Worm (Caenorhabditis elegans) whole organism, L4 larva: ENCODE data around the gene zip-11.
"Not testable (repeated sequence)": the region's sequence is repeated elsewhere in the genome, so short reads cannot be mapped to it uniquely, and the experiment has no call there.

ENCODE experiments used
- D1046.2 ChIP-seq: fragments of 200-800 bp; sonication (Bioruptor generic); IDR thresholded peaks from 2 replicates; pipeline ENCODE4 v1.3.6; 2022; ENCODE audit warnings: missing genetic modification characterization, missing compliant biosample characterization
- F10B5.3 ChIP-seq: sonication (generic microtip); optimal IDR thresholded peaks from 2 replicates; lab custom pipeline; 2016; ENCODE audit warnings: mild to moderate bottlenecking, missing genetic modification characterization, missing compliant biosample characterization
- F37D6.2 ChIP-seq: sonication (generic microtip); optimal IDR thresholded peaks from 2 replicates; lab custom pipeline; 2016; ENCODE audit warnings: mild to moderate bottlenecking, missing genetic modification characterization, missing compliant biosample characterization
- F44E2.7 ChIP-seq: fragments of 200-800 bp; sonication (Bioruptor generic); IDR thresholded peaks from 2 replicates; pipeline ENCODE4 v2.1.2; 2022; ENCODE audit warnings: missing genetic modification characterization, missing compliant biosample characterization
- F49E8.2 ChIP-seq: sonication (generic microtip); optimal IDR thresholded peaks from 2 replicates; lab custom pipeline; 2016; ENCODE audit warnings: missing compliant biosample characterization, mild to moderate bottlenecking, missing genetic modification characterization, borderline replicate concordance
- Y48G9A.11 ChIP-seq: fragments of 200-800 bp; sonication (Bioruptor generic); IDR thresholded peaks from 2 replicates; pipeline ENCODE4 v1.3.6; 2022; ENCODE audit warnings: missing genetic modification reagents, missing genetic modification characterization, missing compliant biosample characterization
- Y5F2A.4 ChIP-seq: fragments of 200-800 bp; sonication (Bioruptor generic); optimal IDR thresholded peaks from 2 replicates; lab custom pipeline; 2018; ENCODE audit warnings: mild to moderate bottlenecking, missing genetic modification characterization, missing compliant biosample characterization
- aha-1 ChIP-seq: fragments of 150-350 bp; peaks from one replicate; lab custom pipeline; 2014; ENCODE audit warnings: missing biosample characterization, missing genetic modification characterization
- ama-1 ChIP-seq: fragments of 150-350 bp; optimal IDR thresholded peaks from 2 replicates; lab custom pipeline; 2014; ENCODE audit warnings: inconsistent platforms, mixed read lengths
- ceh-44 ChIP-seq: fragments of 200-800 bp; sonication (Bioruptor generic); IDR thresholded peaks from 2 replicates; pipeline ENCODE4 v1.3.6; 2022; ENCODE audit warnings: missing genetic modification reagents, missing genetic modification characterization, missing compliant biosample characterization
- ctbp-1 ChIP-seq: fragments of 200-800 bp; sonication (Bioruptor generic); IDR thresholded peaks from 2 replicates; pipeline ENCODE4 v1.3.6; 2022; ENCODE audit warnings: missing genetic modification reagents, missing genetic modification characterization, missing compliant biosample characterization
- daf-19 ChIP-seq: fragments of 200-800 bp; sonication (Bioruptor generic); conservative IDR thresholded peaks from 2 replicates; pipeline ENCODE4 v1.3.6; 2022; ENCODE audit warnings: missing genetic modification characterization, missing compliant biosample characterization
- daf-8 ChIP-seq: fragments of 200-800 bp; sonication (Bioruptor generic); IDR thresholded peaks from 2 replicates; pipeline ENCODE4 v1.3.6; 2022; ENCODE audit warnings: missing genetic modification characterization, missing compliant biosample characterization
- duxl-1 ChIP-seq: sonication (generic microtip); optimal IDR thresholded peaks from 2 replicates; lab custom pipeline; 2016; ENCODE audit warnings: mild to moderate bottlenecking, missing genetic modification characterization, moderate library complexity, missing compliant biosample characterization; ENCODE audit not compliant: poor library complexity
- dve-1 ChIP-seq: sonication (generic microtip); optimal IDR thresholded peaks from 2 replicates; lab custom pipeline; 2017; ENCODE audit warnings: antibody characterized with exemption, mild to moderate bottlenecking, missing genetic modification characterization, missing compliant biosample characterization; ENCODE audit not compliant: insufficient read depth
- fos-1 ChIP-seq: fragments of 150-350 bp; optimal IDR thresholded peaks from 2 replicates; lab custom pipeline; 2014; ENCODE audit warnings: missing biosample characterization, missing genetic modification characterization
- hlh-11 ChIP-seq: fragments of 200-800 bp; sonication (Bioruptor generic); optimal IDR thresholded peaks from 2 replicates; lab custom pipeline; 2018; ENCODE audit warnings: mild to moderate bottlenecking, missing genetic modification characterization, missing compliant biosample characterization
- jun-1 ChIP-seq: fragments of 150-350 bp; optimal IDR thresholded peaks from 2 replicates; lab custom pipeline; 2014; ENCODE audit warnings: missing biosample characterization, missing genetic modification reagents, missing genetic modification characterization
- lin-1 ChIP-seq: fragments of 200-800 bp; sonication (Bioruptor generic); IDR thresholded peaks from 2 replicates; pipeline ENCODE4 v1.3.6; 2022; ENCODE audit warnings: missing genetic modification reagents, missing genetic modification characterization, missing compliant biosample characterization
- lin-13 ChIP-seq: fragments of 150-350 bp; optimal IDR thresholded peaks from 2 replicates; lab custom pipeline; 2014; ENCODE audit warnings: missing biosample characterization, missing genetic modification reagents, missing genetic modification characterization
- lin-15B ChIP-seq: fragments of 150-350 bp; sonication (generic microtip); optimal IDR thresholded peaks from 3 replicates; lab custom pipeline; 2014; ENCODE audit warnings: missing biosample characterization, missing genetic modification characterization
- lsy-2 ChIP-seq, 2 experiments: fragments of 150-350 bp in 1 of 2; sonication (generic microtip) in 1 of 2; optimal IDR thresholded peaks; 2 replicates each; lab custom pipeline; 2014 to 2017; ENCODE audit warnings: missing biosample characterization in 2 of 2, missing genetic modification characterization in 2 of 2
- madf-5 ChIP-seq, 2 experiments: fragments of 200-800 bp; sonication (Bioruptor generic); IDR thresholded peaks; 2 replicates each; pipeline ENCODE4 v1.3.6; 2022; ENCODE audit warnings: missing compliant biosample characterization in 2 of 2, missing genetic modification characterization in 2 of 2
- mdt-29 ChIP-seq: fragments of 200-800 bp; sonication (Bioruptor generic); IDR thresholded peaks from 2 replicates; pipeline ENCODE4 v1.3.6; 2022; ENCODE audit warnings: missing genetic modification reagents, missing genetic modification characterization, missing compliant biosample characterization
- mxl-2 ChIP-seq: fragments of 200-800 bp; sonication (Bioruptor generic); conservative IDR thresholded peaks from 2 replicates; pipeline ENCODE4 v1.3.6; 2022; ENCODE audit warnings: missing genetic modification reagents, missing genetic modification characterization, missing compliant biosample characterization
- mxl-3 ChIP-seq: fragments of 200-800 bp; sonication (Bioruptor generic); optimal IDR thresholded peaks from 2 replicates; lab custom pipeline; 2018; ENCODE audit warnings: mild to moderate bottlenecking, missing genetic modification characterization, missing compliant biosample characterization
- nhr-10 ChIP-seq: fragments of 150-350 bp; optimal IDR thresholded peaks from 2 replicates; lab custom pipeline; 2014; ENCODE audit warnings: missing biosample characterization, missing genetic modification characterization
- nhr-25 ChIP-seq: sonication (generic microtip); optimal IDR thresholded peaks from 2 replicates; lab custom pipeline; 2017; ENCODE audit warnings: missing genetic modification characterization, mild to moderate bottlenecking, missing compliant biosample characterization, antibody characterized with exemption, moderate library complexity, borderline replicate concordance; ENCODE audit not compliant: insufficient read depth
- nhr-42 ChIP-seq: fragments of 200-800 bp; sonication (Bioruptor generic); IDR thresholded peaks from 2 replicates; pipeline ENCODE4 v1.3.6; 2022; ENCODE audit warnings: missing genetic modification characterization, missing compliant biosample characterization
- nhr-48 ChIP-seq: sonication (generic microtip); optimal IDR thresholded peaks from 2 replicates; lab custom pipeline; 2016; ENCODE audit warnings: mild to moderate bottlenecking, missing genetic modification characterization, missing compliant biosample characterization
- nhr-6 ChIP-seq: fragments of 150-350 bp; optimal IDR thresholded peaks from 2 replicates; lab custom pipeline; 2014; ENCODE audit warnings: missing biosample characterization, missing genetic modification characterization
- nhr-76 ChIP-seq: fragments of 150-350 bp; optimal IDR thresholded peaks from 2 replicates; lab custom pipeline; 2014; ENCODE audit warnings: missing biosample characterization, missing genetic modification characterization
- pha-4 ChIP-seq, 2 experiments: fragments of 150-350 bp in 1 of 2; fragments of 200-800 bp in 1 of 2; sonication (Bioruptor generic) in 1 of 2; IDR thresholded peaks in 1 of 2; optimal IDR thresholded peaks in 1 of 2; 2 replicates each; pipeline versions ENCODE4 v1.3.6 to Lab custom; 2014 to 2022; ENCODE audit warnings: missing genetic modification characterization in 2 of 2, missing genetic modification reagents in 2 of 2, missing biosample characterization in 1 of 2, missing compliant biosample characterization in 1 of 2
- php-3 ChIP-seq: fragments of 200-800 bp; sonication (Bioruptor generic); IDR thresholded peaks from 2 replicates; pipeline ENCODE4 v1.3.6; 2022; ENCODE audit warnings: missing genetic modification reagents, missing genetic modification characterization, missing compliant biosample characterization
- rbr-2 ChIP-seq: sonication (generic microtip); optimal IDR thresholded peaks from 2 replicates; lab custom pipeline; 2016; ENCODE audit warnings: missing genotype, missing genetic modification characterization, missing compliant biosample characterization
- sdz-12 ChIP-seq: fragments of 200-800 bp; sonication (Bioruptor generic); optimal IDR thresholded peaks from 2 replicates; lab custom pipeline; 2018; ENCODE audit warnings: mild to moderate bottlenecking, missing genetic modification characterization, missing compliant biosample characterization
- set-16 ChIP-seq: fragments of 200-800 bp; sonication (Bioruptor generic); IDR thresholded peaks from 2 replicates; pipeline ENCODE4 v1.3.6; 2022; ENCODE audit warnings: missing genetic modification reagents, missing genetic modification characterization, missing compliant biosample characterization
- spr-3 ChIP-seq: fragments of 200-800 bp; sonication (Bioruptor generic); optimal IDR thresholded peaks from 2 replicates; lab custom pipeline; 2018; ENCODE audit warnings: mild to moderate bottlenecking, missing genetic modification characterization, missing compliant biosample characterization
- unc-39 ChIP-seq: sonication (generic microtip); optimal IDR thresholded peaks from 2 replicates; lab custom pipeline; 2017; ENCODE audit warnings: missing biosample characterization, missing genetic modification characterization
- zfp-2 ChIP-seq: sonication (generic microtip); optimal IDR thresholded peaks from 2 replicates; lab custom pipeline; 2016; ENCODE audit warnings: mild to moderate bottlenecking, missing genetic modification characterization, missing compliant biosample characterization
- zip-2 ChIP-seq: fragments of 150-350 bp; optimal IDR thresholded peaks from 2 replicates; lab custom pipeline; 2014; ENCODE audit warnings: missing biosample characterization, missing genetic modification characterization

zip-11 gene

DNA sequence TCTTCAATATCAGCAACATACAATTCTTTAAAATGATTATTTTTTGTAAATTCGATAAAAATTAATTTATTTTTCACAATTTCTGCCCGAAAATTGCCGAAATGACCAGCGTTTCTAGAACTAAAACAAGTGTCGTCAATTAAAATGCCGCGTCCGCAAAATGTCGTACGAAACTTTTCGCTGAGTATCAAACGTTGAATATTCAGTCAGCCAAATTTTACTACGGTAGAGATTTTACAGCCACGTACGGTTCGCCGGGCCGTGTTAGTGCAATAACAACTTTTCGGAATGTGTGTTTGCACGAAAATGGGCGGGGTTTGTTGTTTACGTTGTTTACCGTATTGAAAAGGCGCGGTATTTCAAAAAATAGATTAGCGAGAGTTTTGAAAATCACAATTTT is 2.2 kb downstream of the zip-11 start (continued):
- TF ChIP-seq nhr-48 (tag; lab: Kevin White, UChicago) (peak; percentile 63), lin-1 (GFP tag; lab: Robert Waterston, UW) (peak; percentile 93), ctbp-1 (GFP tag; lab: Robert Waterston, UW) (peak; percentile 79), F37D6.2 (peak; percentile 67), mxl-3 (GFP tag; lab: Kevin White, UChicago) (peak; percentile 45), ceh-44 (GFP tag; lab: Robert Waterston, UW) (0 out of 2 replicates have a peak, but pooled peaks have one; percentile 44), F49E8.2 (tag; lab: Kevin White, UChicago) (peak; percentile 22), php-3 (GFP tag; lab: Robert Waterston, UW) (peak; percentile 96), dve-1 (tag; lab: Kevin White, UChicago) (peak; percentile 35), rbr-2 (tag; lab: Kevin White, UChicago) (peak; percentile 87), F44E2.7 (GFP tag; lab: Robert Waterston, UW) (peak; percentile 72; the same call in 1 of the 2 replicates), D1046.2 (GFP tag; lab: Robert Waterston, UW) (peak; percentile 97)

DNA sequence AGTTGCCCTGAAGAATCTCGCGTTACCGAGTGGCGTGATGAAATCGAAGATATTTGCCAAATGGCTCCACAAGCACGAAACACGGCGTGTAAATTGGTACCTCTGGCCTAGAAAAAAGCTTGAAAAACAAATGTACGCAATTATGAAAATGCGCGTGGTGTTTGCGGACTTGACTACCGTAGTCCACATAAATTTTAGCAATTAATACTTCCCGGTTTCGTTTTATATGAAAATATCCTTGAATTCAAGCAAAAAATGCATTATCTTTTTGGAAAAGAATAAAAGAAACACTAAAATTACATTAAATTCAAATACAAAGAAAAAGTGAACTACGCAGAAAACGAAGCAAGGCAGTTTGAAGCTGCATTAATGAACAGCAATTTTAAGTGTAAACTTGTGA is 3.0 kb downstream of the zip-11 start:
- peak in 1 of 2 experiments; percentile 58 for TF ChIP-seq lsy-2 (tag; optimal IDR thresholded peaks at IDR 0.05; lab: Kevin White, UChicago)

DNA sequence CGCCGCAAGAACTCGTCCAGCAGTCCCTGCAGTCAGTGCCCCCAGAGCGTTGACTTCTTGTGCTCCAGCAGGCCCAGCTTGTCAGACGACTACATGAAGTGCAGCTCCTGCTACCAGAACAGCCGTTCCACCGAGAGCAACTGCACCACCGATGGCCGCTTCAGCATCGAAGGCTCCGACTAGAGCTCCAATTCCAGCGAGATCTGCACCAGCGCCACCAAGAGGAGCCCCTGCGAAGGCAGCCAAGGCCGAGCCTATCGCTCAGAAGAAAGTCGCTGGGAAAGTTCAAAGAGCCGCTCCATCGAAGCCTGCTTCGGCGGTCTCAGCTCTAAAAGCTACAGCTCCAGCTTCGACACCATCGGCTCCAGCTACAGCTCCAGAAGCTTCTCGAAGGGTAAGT is 9.7 kb downstream of the zip-11 start:
- TF ChIP-seq set-16 = peak; percentile 93

DNA sequence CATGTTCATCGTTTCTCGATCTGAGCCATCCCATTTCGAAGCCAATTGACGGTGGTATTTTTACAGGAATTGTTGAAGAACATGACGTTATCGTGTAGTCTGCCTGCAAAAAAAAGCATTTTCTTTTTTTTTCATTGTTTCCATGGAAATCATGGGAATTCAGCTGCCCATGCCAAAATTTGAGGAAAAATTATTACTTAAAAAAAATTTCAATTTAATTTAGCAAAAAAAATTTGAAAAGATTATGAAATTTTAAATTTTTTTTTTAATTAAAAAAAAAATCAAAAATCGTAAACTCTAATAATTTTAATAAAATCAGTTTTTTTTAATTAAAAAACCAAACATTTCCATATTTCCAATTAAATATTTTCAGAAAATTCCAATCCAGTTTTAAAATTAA is 20.7 kb downstream of the zip-11 start, which contains the start of gene F42A6.5:
Gene F42A6.5 (minus strand): TSS at position 101 of the 400 bp plus-strand sequence.
- TF ChIP-seq fos-1 (tag; lab: Kevin White, UChicago); aha-1 (tag; lab: Kevin White, UChicago); ctbp-1 (GFP tag; lab: Robert Waterston, UW): not testable (repeated sequence)

- TF ChIP-seq set-16 (no peak; the same call in 1 of the 2 replicates), zfp-2 (tag; lab: Kevin White, UChicago) (no peak), daf-19 (GFP tag; lab: Robert Waterston, UW) (no peak), rbr-2 (tag; lab: Kevin White, UChicago) (peak; percentile 33), nhr-42 (no peak; the same call in 1 of the 2 replicates), ceh-44 (GFP tag; lab: Robert Waterston, UW) (no peak), jun-1 (tag; lab: Kevin White, UChicago) (no peak), hlh-11 (peak; percentile 43), nhr-76 (tag; lab: Kevin White, UChicago) (no peak), unc-39 (tag; lab: Kevin White, UChicago) (no peak), zip-2 (tag; lab: Kevin White, UChicago) (no peak), mdt-29 (GFP tag; lab: Robert Waterston, UW) (0 out of 2 replicates have a peak, but pooled peaks have one; percentile 35), F10B5.3 (tag; lab: Kevin White, UChicago) (no peak), nhr-25 (tag; lab: Kevin White, UChicago) (peak; percentile 50), nhr-10 (no peak), duxl-1 (tag; lab: Kevin White, UChicago) (peak; percentile 33), Y5F2A.4 (GFP tag; lab: Kevin White, UChicago) (peak; percentile 77), nhr-6 (tag; lab: Kevin White, UChicago) (no peak), pha-4 (GFP tag; IDR thresholded peaks at IDR 0.05; lab: Robert Waterston, UW) (peak; percentile 87), pha-4 (tag; optimal IDR thresholded peaks at IDR 0.05; lab: Kevin White, UChicago) (no peak), D1046.2 (GFP tag; lab: Robert Waterston, UW) (no peak), lin-13 (GFP tag; lab: Kevin White, UChicago) (peak; percentile 52), mxl-2 (GFP tag; lab: Robert Waterston, UW) (no peak), ama-1 (lab: Kevin White, UChicago) (peak; percentile 83), spr-3 (peak; percentile 46), daf-8 (GFP tag; lab: Robert Waterston, UW) (no peak), lin-15B (no peak), sdz-12 (no peak), Y48G9A.11 (GFP tag; lab: Robert Waterston, UW) (peak; percentile 69), madf-5 (GFP tag; IDR thresholded peaks at IDR 0.05; lab: Robert Waterston, UW) (0 out of 4 replicates have a peak, but pooled peaks have one; percentile 25 to 51)
Measured at ce11 chrIV:3336585-3336984, 25.5 kb downstream of the zip-11 start, which contains the start of gene F42A6.6. Gene F42A6.6 (minus strand): TSS chrIV:3336873.
